Fruit fly (Drosophila melanogaster): Measurements from ENCODE around the gene CG5402.

The CG5402 gene

dm6 chr3R:27547378-27547949, 44.7 kb upstream of the CG5402 start (continued):
- no peak for TF ChIP-seq grau (tag; optimal IDR thresholded peaks at IDR 0.05)
- 0 out of 2 replicates have a peak, but pooled peaks have one; percentile 15 for TF ChIP-seq Ada2b (GFP tag; IDR thresholded peaks at IDR 0.05)
- TF ChIP-seq CG14441 (GFP tag; IDR thresholded peaks at IDR 0.05): 0 out of 2 replicates have a peak, but pooled peaks have one; percentile 15
- TF ChIP-seq CG16813 (GFP tag; IDR thresholded peaks at IDR 0.05; ENCODE audit: partially characterized antibody): peak; percentile 72
- no peak for TF ChIP-seq fd64A (GFP tag; optimal IDR thresholded peaks at IDR 0.05)
- peak; percentile 91 for TF ChIP-seq CTCF (GFP tag; optimal IDR thresholded peaks at IDR 0.05)

- no peak for TF ChIP-seq CG10147 (GFP tag; optimal IDR thresholded peaks at IDR 0.05)
- no peak for TF ChIP-seq CG10274 (GFP tag; optimal IDR thresholded peaks at IDR 0.05)
- no peak for TF ChIP-seq CG32772 (GFP tag; IDR thresholded peaks at IDR 0.05)
- no peak for TF ChIP-seq CG9817 (tag; optimal IDR thresholded peaks at IDR 0.05)
- no peak for TF ChIP-seq CG3726 (GFP tag; IDR thresholded peaks at IDR 0.05)
- TF ChIP-seq cad (GFP tag; optimal IDR thresholded peaks at IDR 0.05): no peak
- TF ChIP-seq CG5245 (GFP tag; optimal IDR thresholded peaks at IDR 0.05): no peak
- TF ChIP-seq CG7357 (GFP tag; IDR thresholded peaks at IDR 0.05): no peak
- TF ChIP-seq CG1792 (GFP tag; optimal IDR thresholded peaks at IDR 0.05): no peak
- no peak for TF ChIP-seq Atf-2 (GFP tag; optimal IDR thresholded peaks at IDR 0.05)
- TF ChIP-seq CG4282 (GFP tag; optimal IDR thresholded peaks at IDR 0.05): no peak
- no peak for TF ChIP-seq CG12942 (GFP tag; optimal IDR thresholded peaks at IDR 0.05)
- TF ChIP-seq CG11093 (GFP tag; IDR thresholded peaks at IDR 0.05): no peak
- TF ChIP-seq NC2α (GFP tag; optimal IDR thresholded peaks at IDR 0.05): no peak
- no peak for TF ChIP-seq CG3065 (GFP tag; optimal IDR thresholded peaks at IDR 0.05)
- no peak for TF ChIP-seq sna (GFP tag; IDR thresholded peaks at IDR 0.05; ENCODE audit: partially characterized antibody)
- no peak for TF ChIP-seq jumu (GFP tag; optimal IDR thresholded peaks at IDR 0.05)
- TF ChIP-seq mam (GFP tag; optimal IDR thresholded peaks at IDR 0.05): no peak
- no peak for TF ChIP-seq aop (GFP tag; IDR thresholded peaks at IDR 0.05)
- TF ChIP-seq chn (GFP tag; optimal IDR thresholded peaks at IDR 0.05): no peak
Measured at dm6 chr3R:27545752-27546151, 43.0 kb upstream of the CG5402 start, which contains the start of gene Gr98d. Gene Gr98d, plus strand, starts transcription at chr3R:27546052.

- TF ChIP-seq dan (GFP tag; IDR thresholded peaks at IDR 0.05) (no peak), Hsf (GFP tag; optimal IDR thresholded peaks at IDR 0.05) (no peak), ewg (GFP tag; optimal IDR thresholded peaks at IDR 0.05) (no peak), B-H1 (GFP tag; IDR thresholded peaks at IDR 0.05) (no peak), CG7963 (GFP tag; IDR thresholded peaks at IDR 0.05; ENCODE audit: partially characterized antibody) (no peak), fd3F (GFP tag; optimal IDR thresholded peaks at IDR 0.05) (no peak), BEAF-32 (GFP tag; optimal IDR thresholded peaks at IDR 0.05) (no peak), sisA (GFP tag; IDR thresholded peaks at IDR 0.05) (no peak), tio (GFP tag; optimal IDR thresholded peaks at IDR 0.05) (no peak), CG14050 (GFP tag; IDR thresholded peaks at IDR 0.05) (no peak)
Measured at dm6 chr3R:27544143-27544542, 41.4 kb upstream of the CG5402 start, which contains the start of gene Gr98c. Gene Gr98c, plus strand, starts transcription at chr3R:27544443.

dm6 chr3R:27542197-27542596, 39.4 kb upstream of the CG5402 start, which contains the start of gene Gr98b:
Gene Gr98b, plus strand, starts transcription at chr3R:27542497.
- TF ChIP-seq Bdp1 (GFP tag; optimal IDR thresholded peaks at IDR 0.05) (no peak), hbn (GFP tag; IDR thresholded peaks at IDR 0.05; ENCODE audit: partially characterized antibody) (no peak), CG12769 (tag; optimal IDR thresholded peaks at IDR 0.05) (no peak), CG10209 (GFP tag; optimal IDR thresholded peaks at IDR 0.05) (no peak), abd-A (tag; optimal IDR thresholded peaks at IDR 0.05) (no peak), CG7963 (GFP tag; IDR thresholded peaks at IDR 0.05; ENCODE audit: partially characterized antibody) (no peak), CG4424 (GFP tag; optimal IDR thresholded peaks at IDR 0.05) (no peak), lilli (GFP tag; optimal IDR thresholded peaks at IDR 0.05) (no peak), mld (GFP tag; IDR thresholded peaks at IDR 0.05; ENCODE audit: partially characterized antibody) (no peak), NC2β (GFP tag; optimal IDR thresholded peaks at IDR 0.05) (no peak), CG4854 (GFP tag; optimal IDR thresholded peaks at IDR 0.05) (no peak), dmrt99B (tag; optimal IDR thresholded peaks at IDR 0.05) (no peak), CG4282 (GFP tag; optimal IDR thresholded peaks at IDR 0.05) (no peak), CG9876 (GFP tag; optimal IDR thresholded peaks at IDR 0.05) (no peak), ERR (GFP tag; optimal IDR thresholded peaks at IDR 0.05) (no peak)

Measured in whole organism, embryonic.